Fruit fly (Drosophila melanogaster): ENCODE measurements around the gene Cbp80.

The Cbp80 gene

dm6 chrX:4649751-4650150 lies at the start of gene Cbp80, which contains the start of gene Torsin (continued):
- no peak for TF ChIP-seq Camta (GFP tag; optimal IDR thresholded peaks at IDR 0.05)
- no peak for TF ChIP-seq CG10565 (GFP tag; optimal IDR thresholded peaks at IDR 0.05)
- TF ChIP-seq Hr78 (GFP tag; optimal IDR thresholded peaks at IDR 0.05) = no peak
- TF ChIP-seq Lpt (GFP tag; optimal IDR thresholded peaks at IDR 0.05) = no peak
- peak; percentile 7 for TF ChIP-seq YL-1 (GFP tag; optimal IDR thresholded peaks at IDR 0.05)
- TF ChIP-seq Chrac-16 (GFP tag; optimal IDR thresholded peaks at IDR 0.05) = no peak
- no peak for TF ChIP-seq otp (GFP tag; IDR thresholded peaks at IDR 0.05)
- peak; percentile 84 for TF ChIP-seq CG6791 (GFP tag; IDR thresholded peaks at IDR 0.05; ENCODE audit: partially characterized antibody)
- no peak for TF ChIP-seq ab (GFP tag; optimal IDR thresholded peaks at IDR 0.05)
- TF ChIP-seq CG13624 (GFP tag; optimal IDR thresholded peaks at IDR 0.05) = no peak
- no peak for TF ChIP-seq bigmax (GFP tag; optimal IDR thresholded peaks at IDR 0.05)
- TF ChIP-seq CG1647 (GFP tag; optimal IDR thresholded peaks at IDR 0.05) = no peak
- no peak for TF ChIP-seq salm (tag; optimal IDR thresholded peaks at IDR 0.05)
- no peak for TF ChIP-seq CG11696 (GFP tag; IDR thresholded peaks at IDR 0.05)
- TF ChIP-seq so (GFP tag; IDR thresholded peaks at IDR 0.05) = no peak
- TF ChIP-seq nau (GFP tag; optimal IDR thresholded peaks at IDR 0.05) = no peak
- TF ChIP-seq CG34376 (GFP tag; optimal IDR thresholded peaks at IDR 0.05) = no peak
- no peak for TF ChIP-seq Lhr (GFP tag; optimal IDR thresholded peaks at IDR 0.05)
- TF ChIP-seq D19B (GFP tag; optimal IDR thresholded peaks at IDR 0.05) = no peak
- TF ChIP-seq Stat92E (GFP tag; optimal IDR thresholded peaks at IDR 0.05) = no peak
- no peak for TF ChIP-seq CG32767 (GFP tag; IDR thresholded peaks at IDR 0.05)
- TF ChIP-seq vnd (GFP tag; IDR thresholded peaks at IDR 0.05; ENCODE audit: partially characterized antibody) = peak; percentile 93
- peak; percentile 86 for TF ChIP-seq CG3995 (GFP tag; optimal IDR thresholded peaks at IDR 0.05)
- TF ChIP-seq esg (GFP tag; conservative IDR thresholded peaks at IDR 0.05) = no peak
- no peak for TF ChIP-seq ttk (GFP tag; IDR thresholded peaks at IDR 0.05)
- no peak for TF ChIP-seq bab2 (GFP tag; optimal IDR thresholded peaks at IDR 0.05)
- no peak for TF ChIP-seq CG12299 (tag; optimal IDR thresholded peaks at IDR 0.05)
- TF ChIP-seq row (GFP tag; IDR thresholded peaks at IDR 0.05) = peak; percentile 70
- no peak for TF ChIP-seq CG4328 (GFP tag; optimal IDR thresholded peaks at IDR 0.05)
- no peak for TF ChIP-seq Abd-B (GFP tag; optimal IDR thresholded peaks at IDR 0.05)
- TF ChIP-seq CG10959 (GFP tag; IDR thresholded peaks at IDR 0.05) = no peak
- TF ChIP-seq HmgZ (tag; optimal IDR thresholded peaks at IDR 0.05) = peak; percentile 19
- TF ChIP-seq lov (optimal IDR thresholded peaks at IDR 0.05) = no peak
- TF ChIP-seq lov (GFP tag; IDR thresholded peaks at IDR 0.05) = no peak
- TF ChIP-seq ftz-f1 (GFP tag; optimal IDR thresholded peaks at IDR 0.05) = no peak
- TF ChIP-seq CG12391 (tag; optimal IDR thresholded peaks at IDR 0.05) = peak; percentile 14
- no peak for TF ChIP-seq Tbp (GFP tag; optimal IDR thresholded peaks at IDR 0.05)
- TF ChIP-seq CG9876 (GFP tag; optimal IDR thresholded peaks at IDR 0.05) = no peak
- TF ChIP-seq CG5180 (GFP tag; optimal IDR thresholded peaks at IDR 0.05) = no peak
- TF ChIP-seq CG31441 (GFP tag; IDR thresholded peaks at IDR 0.05) = no peak
- TF ChIP-seq CG12744 (GFP tag; optimal IDR thresholded peaks at IDR 0.05) = no peak
- TF ChIP-seq CG6654 (GFP tag; optimal IDR thresholded peaks at IDR 0.05) = no peak
- no peak for TF ChIP-seq Hr39 (optimal IDR thresholded peaks at IDR 0.05)
- TF ChIP-seq sug (tag; optimal IDR thresholded peaks at IDR 0.05) = no peak
- no peak for TF ChIP-seq caup (GFP tag; optimal IDR thresholded peaks at IDR 0.05; ENCODE audit: severe bottlenecking)
- no peak for TF ChIP-seq CG10543 (GFP tag; optimal IDR thresholded peaks at IDR 0.05)
- no peak for TF ChIP-seq CG13424 (tag; optimal IDR thresholded peaks at IDR 0.05)
- TF ChIP-seq chm (GFP tag; IDR thresholded peaks at IDR 0.05) = no peak
- peak; percentile 80 for TF ChIP-seq inv (GFP tag; IDR thresholded peaks at IDR 0.05; ENCODE audit: partially characterized antibody)
- TF ChIP-seq CG10431 (GFP tag; optimal IDR thresholded peaks at IDR 0.05) = no peak
- no peak for TF ChIP-seq CG10366 (GFP tag; IDR thresholded peaks at IDR 0.05)
- peak; percentile 68 for TF ChIP-seq CG32772 (GFP tag; IDR thresholded peaks at IDR 0.05)
